Worm (Caenorhabditis elegans): ENCODE results near the gene C43H6.4.

Gene C43H6.4

DNA sequence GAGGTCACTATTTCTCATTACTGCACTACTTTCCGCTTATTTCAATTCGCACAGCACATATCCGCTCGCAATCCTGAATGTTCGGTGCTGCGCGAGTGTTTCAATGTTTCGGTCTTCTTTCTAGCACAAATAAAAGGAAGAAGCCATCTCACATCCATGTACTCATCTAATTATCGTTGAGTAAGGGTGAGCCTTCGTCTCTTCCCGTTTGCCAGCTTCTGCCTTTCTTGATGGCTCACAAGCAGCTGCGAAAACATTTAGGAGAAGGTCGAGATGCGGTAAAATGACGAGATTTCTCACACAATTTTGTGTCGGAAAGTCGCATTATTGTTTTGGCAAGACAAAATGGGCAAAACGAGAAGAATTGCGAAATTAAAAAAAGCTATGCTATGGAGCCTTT lies 51.1 kb downstream of the C43H6.4 start:
- TF ChIP-seq ztf-23 (GFP tag; IDR thresholded peaks at IDR 0.05) = no peak
- TF ChIP-seq klf-2 (GFP tag; conservative IDR thresholded peaks at IDR 0.05) = no peak
- TF ChIP-seq flt-1 (GFP tag; IDR thresholded peaks at IDR 0.05) = no peak
- TF ChIP-seq ztf-29 (GFP tag; IDR thresholded peaks at IDR 0.05) = no peak
- no peak for TF ChIP-seq tab-1 (GFP tag; IDR thresholded peaks at IDR 0.05)
- no peak for TF ChIP-seq med-1 (GFP tag; optimal IDR thresholded peaks at IDR 0.05; ENCODE audit: insufficient read depth)
- no peak for TF ChIP-seq T22C8.4 (GFP tag; IDR thresholded peaks at IDR 0.05)

DNA sequence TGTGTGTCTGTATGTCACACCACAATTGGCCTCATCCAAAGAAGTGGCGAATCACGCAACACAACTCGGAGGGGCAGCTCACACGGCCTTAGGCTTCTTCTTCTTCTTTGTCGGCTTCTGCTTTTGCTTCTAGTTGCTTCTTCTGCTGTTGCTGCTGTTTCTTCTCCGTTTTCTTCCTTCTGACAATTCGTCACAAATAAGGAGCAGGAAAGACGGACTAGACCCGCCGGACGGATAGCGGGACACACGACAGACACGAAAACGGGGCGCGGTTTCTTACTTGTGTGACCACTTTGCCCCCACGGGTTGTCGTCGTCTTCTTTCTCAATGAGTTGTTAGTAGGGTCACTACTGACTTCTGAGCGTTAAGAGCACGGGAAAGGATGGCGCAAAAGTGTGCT lies 52.3 kb downstream of the C43H6.4 start:
- TF ChIP-seq ztf-23 (GFP tag; IDR thresholded peaks at IDR 0.05) (no peak), med-1 (GFP tag; optimal IDR thresholded peaks at IDR 0.05; ENCODE audit: insufficient read depth) (no peak), ztf-29 (GFP tag; IDR thresholded peaks at IDR 0.05) (no peak), tab-1 (GFP tag; IDR thresholded peaks at IDR 0.05) (no peak), T22C8.4 (GFP tag; IDR thresholded peaks at IDR 0.05) (no peak), klf-2 (GFP tag; conservative IDR thresholded peaks at IDR 0.05) (no peak), flt-1 (GFP tag; IDR thresholded peaks at IDR 0.05) (no peak)
